Worm (Caenorhabditis elegans) whole organism, early embryonic: ENCODE results near the gene C18A3.3.
"Not testable (repeated sequence)": the region's sequence is repeated elsewhere in the genome, so short reads cannot be mapped to it uniquely, and the experiment has no call there.

Experiments
- B0310.2 ChIP-seq: sonication (generic microtip); optimal IDR thresholded peaks from 2 replicates; lab custom pipeline; 2016; ENCODE audit warnings: mild to moderate bottlenecking, missing genetic modification characterization, missing compliant biosample characterization
- F13C5.2 ChIP-seq: sonication (generic microtip); optimal IDR thresholded peaks from 2 replicates; lab custom pipeline; 2017; ENCODE audit warnings: mild to moderate bottlenecking, missing genetic modification characterization, inconsistent platforms, missing compliant biosample characterization
- aly-1 ChIP-seq: sonication (generic microtip); optimal IDR thresholded peaks from 2 replicates; lab custom pipeline; 2016; ENCODE audit warnings: missing genetic modification characterization, missing compliant biosample characterization
- ama-1 ChIP-seq: fragments of 150-350 bp; optimal IDR thresholded peaks from 2 replicates; lab custom pipeline; 2014
- ceh-13 ChIP-seq: fragments of 200-800 bp; sonication (Bioruptor generic); optimal IDR thresholded peaks from 2 replicates; lab custom pipeline; 2018; ENCODE audit warnings: mild to moderate bottlenecking, missing genetic modification characterization, missing compliant biosample characterization
- ceh-36 ChIP-seq: sonication (generic microtip); optimal IDR thresholded peaks from 2 replicates; lab custom pipeline; 2016; ENCODE audit warnings: missing genetic modification characterization, inconsistent platforms, missing compliant biosample characterization
- ets-7 ChIP-seq: sonication (generic microtip); optimal IDR thresholded peaks from 2 replicates; lab custom pipeline; 2016; ENCODE audit warnings: missing genotype, missing genetic modification characterization, missing compliant biosample characterization
- flt-1 ChIP-seq: fragments of 200-800 bp; sonication (Bioruptor generic); IDR thresholded peaks from 2 replicates; pipeline ENCODE4 v1.3.6; 2022; ENCODE audit warnings: missing genetic modification characterization, missing compliant biosample characterization
- hmbx-1 ChIP-seq: sonication (generic microtip); optimal IDR thresholded peaks from 2 replicates; lab custom pipeline; 2016; ENCODE audit warnings: mild to moderate bottlenecking, missing genetic modification characterization, missing compliant biosample characterization
- hmg-4 ChIP-seq: fragments of 200-800 bp; sonication (Bioruptor generic); optimal IDR thresholded peaks from 2 replicates; lab custom pipeline; 2018; ENCODE audit warnings: mild to moderate bottlenecking, missing genetic modification characterization, missing compliant biosample characterization
- hnd-1 ChIP-seq: sonication (generic microtip); optimal IDR thresholded peaks from 2 replicates; lab custom pipeline; 2016; ENCODE audit warnings: missing genetic modification characterization, missing compliant biosample characterization
- pes-1 ChIP-seq: fragments of 200-800 bp; sonication (Bioruptor generic); IDR thresholded peaks from 2 replicates; pipeline ENCODE4 v1.3.6; 2022; ENCODE audit warnings: missing genetic modification reagents, missing genetic modification characterization, missing compliant biosample characterization
- sea-1 ChIP-seq: fragments of 200-800 bp; sonication (Bioruptor generic); conservative IDR thresholded peaks from 2 replicates; pipeline ENCODE4 v1.3.6; 2022; ENCODE audit warnings: missing genetic modification characterization, missing compliant biosample characterization
- tbx-11 ChIP-seq: fragments of 200-800 bp; sonication (Bioruptor generic); IDR thresholded peaks from 2 replicates; pipeline ENCODE4 v1.3.6; 2022; ENCODE audit warnings: missing genetic modification characterization, missing compliant biosample characterization
- tbx-37 ChIP-seq: fragments of 200-800 bp; sonication (Bioruptor generic); conservative IDR thresholded peaks from 2 replicates; pipeline ENCODE4 v1.3.6; 2022; ENCODE audit warnings: missing genetic modification reagents, missing genetic modification characterization, missing compliant biosample characterization
- tra-4 ChIP-seq: sonication (generic microtip); optimal IDR thresholded peaks from 2 replicates; lab custom pipeline; 2017; ENCODE audit warnings: missing genetic modification characterization, missing compliant biosample characterization

Gene C18A3.3

DNA sequence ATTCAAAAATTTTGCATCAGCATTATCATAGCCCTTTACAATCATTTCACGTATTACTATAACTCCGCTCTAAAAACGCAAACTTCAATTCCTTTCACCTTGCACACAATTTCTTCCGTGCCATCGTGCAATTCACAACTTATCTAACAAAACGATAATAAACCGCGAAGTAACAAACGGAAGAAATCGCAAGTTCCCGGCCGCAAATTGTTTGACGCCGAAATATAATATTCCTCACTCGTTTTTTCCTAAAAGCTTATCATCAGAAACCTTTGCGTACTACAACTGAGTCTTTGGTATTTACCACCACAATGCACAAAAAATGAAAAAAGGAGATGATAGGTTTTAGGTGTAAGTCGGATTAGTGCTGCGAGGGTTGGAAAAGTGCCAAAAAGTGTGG, 31.2 kb downstream of the C18A3.3 start:
- TF ChIP-seq sea-1 (GFP tag; lab: Robert Waterston, UW): no peak

ce11 chrII:5748395-5748794, 32.3 kb downstream of the C18A3.3 start:
- TF ChIP-seq tbx-37 (GFP tag; lab: Robert Waterston, UW) (no peak), tbx-11 (GFP tag; lab: Robert Waterston, UW) (no peak), ets-7 (no peak), F13C5.2 (tag; lab: Kevin White, UChicago) (no peak), ceh-13 (GFP tag; lab: Kevin White, UChicago) (no peak), hmbx-1 (tag; lab: Kevin White, UChicago) (no peak)

ce11 chrII:5749733-5750238, 33.7 kb downstream of the C18A3.3 start, which contains the start of gene ifb-2:
Gene ifb-2 (plus strand): TSS chrII:5750188.
- TF ChIP-seq ceh-13 (GFP tag; lab: Kevin White, UChicago) (no peak), tra-4 (tag; lab: Kevin White, UChicago) (no peak), aly-1 (no peak), tbx-37 (GFP tag; lab: Robert Waterston, UW) (no peak), pes-1 (GFP tag; lab: Robert Waterston, UW) (no peak), hmbx-1 (tag; lab: Kevin White, UChicago) (no peak), hmg-4 (GFP tag; lab: Kevin White, UChicago) (no peak), flt-1 (GFP tag; lab: Robert Waterston, UW) (no peak)

DNA sequence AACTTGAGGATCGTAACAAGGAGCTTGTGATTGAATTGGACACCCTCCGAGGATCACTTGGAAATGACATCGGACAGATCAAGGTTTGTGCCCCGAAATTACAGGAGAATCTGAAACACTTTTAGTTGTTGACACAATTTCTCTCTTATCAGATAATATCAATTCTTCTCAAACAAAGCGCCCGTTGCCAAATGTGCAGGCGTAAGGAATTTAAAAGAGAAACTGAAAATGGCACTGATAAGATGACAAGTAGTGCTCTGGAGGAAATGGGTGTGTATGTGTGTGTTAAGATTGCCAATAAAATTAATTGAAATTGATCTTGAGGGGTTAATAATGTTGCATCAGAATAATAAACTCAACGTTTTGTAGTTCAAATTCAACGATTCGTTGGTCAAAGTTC, 35.2 kb downstream of the C18A3.3 start:
- TF ChIP-seq sea-1 (GFP tag; lab: Robert Waterston, UW) (no peak), hmbx-1 (tag; lab: Kevin White, UChicago) (no peak), pes-1 (GFP tag; lab: Robert Waterston, UW) (no peak), ceh-36 (no peak)

DNA sequence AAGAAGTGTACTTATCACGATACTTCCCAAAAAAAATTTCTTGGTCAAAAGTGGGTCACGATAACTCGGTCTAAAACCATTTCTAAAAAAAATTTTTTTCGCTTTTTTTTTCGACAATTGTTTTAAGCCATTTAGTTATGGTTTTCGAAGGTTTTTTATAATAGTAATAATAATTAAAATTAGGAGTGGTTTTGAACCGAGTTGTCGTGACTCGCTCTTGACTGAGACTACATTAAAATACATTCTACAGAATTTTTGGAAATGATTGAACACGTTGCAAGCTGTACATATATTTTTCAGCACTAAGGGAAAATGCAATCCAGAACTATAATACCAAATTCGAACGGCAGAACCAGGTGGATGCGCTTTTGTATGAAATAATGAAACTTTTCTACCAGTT, 38.1 kb downstream of the C18A3.3 start, which contains the start of gene F10C1.8:
F10C1.8 (plus strand) TSS at position 301 of the 400 bp plus-strand sequence.
- TF ChIP-seq F13C5.2 (tag; lab: Kevin White, UChicago) (no peak), hmbx-1 (tag; lab: Kevin White, UChicago) (no peak)

DNA sequence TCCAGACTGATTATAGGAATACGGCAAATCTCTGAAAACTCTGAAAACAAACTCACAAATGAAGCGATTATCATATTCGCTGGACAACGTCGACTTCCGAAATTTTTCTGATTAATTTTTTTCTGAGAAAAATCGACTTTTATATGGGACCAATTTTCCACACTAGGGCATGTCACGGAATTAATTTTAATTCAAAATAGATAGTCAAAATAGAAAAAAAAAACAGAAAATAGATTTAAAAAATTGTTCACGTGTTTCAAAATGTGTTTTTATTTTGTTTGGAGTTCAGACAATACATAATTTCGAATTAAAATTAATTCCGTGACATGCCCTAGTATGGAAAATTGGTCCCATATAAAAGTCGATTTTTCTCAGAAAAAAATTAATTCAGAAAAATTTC, 41.5 kb downstream of the C18A3.3 start, which contains the start of the genes F10C1.3 and F10C1.23:
F10C1.3 (minus strand) TSS at position 101 of the 400 bp plus-strand sequence.
F10C1.23 (plus strand) TSS at position 385 of the 400 bp plus-strand sequence.
- TF ChIP-seq ets-7; tbx-37 (GFP tag; lab: Robert Waterston, UW); sea-1 (GFP tag; lab: Robert Waterston, UW): not testable (repeated sequence)

DNA sequence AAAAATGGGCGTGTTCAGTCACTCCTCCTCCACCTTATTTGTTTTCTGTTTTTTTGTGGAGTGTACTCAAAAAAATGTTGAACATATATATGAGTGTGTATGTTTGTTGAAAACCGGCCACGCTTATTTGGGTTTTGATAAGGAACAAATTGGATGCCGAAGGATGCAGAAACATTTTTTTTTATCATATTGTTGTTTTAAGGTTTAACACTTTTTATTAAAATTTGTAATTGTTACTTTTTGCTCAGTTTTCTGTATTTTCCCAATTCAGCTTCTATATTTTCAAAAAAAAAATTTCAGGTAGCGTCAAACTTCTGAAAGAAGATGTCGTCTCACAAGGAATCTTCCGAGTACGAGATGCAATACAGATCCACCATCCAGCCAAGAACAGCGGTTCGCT, 49.2 kb downstream of the C18A3.3 start, which contains the start of gene ifb-1:
ifb-1 (plus strand) TSS at position 301 of the 400 bp plus-strand sequence.
- no peak for TF ChIP-seq B0310.2 (tag; lab: Kevin White, UChicago)
- no peak for TF ChIP-seq hnd-1 (tag; lab: Kevin White, UChicago)
- no peak for TF ChIP-seq F13C5.2 (tag; lab: Kevin White, UChicago)
- no peak for TF ChIP-seq tbx-37 (GFP tag; lab: Robert Waterston, UW)
- TF ChIP-seq hmg-4 (GFP tag; lab: Kevin White, UChicago): no peak
- no peak for TF ChIP-seq tra-4 (tag; lab: Kevin White, UChicago)
- TF ChIP-seq sea-1 (GFP tag; lab: Robert Waterston, UW): no peak
- TF ChIP-seq flt-1 (GFP tag; lab: Robert Waterston, UW): no peak
- TF ChIP-seq ama-1 (lab: Kevin White, UChicago): no peak
- no peak for TF ChIP-seq ceh-36
